Fruit fly (Drosophila melanogaster) whole organism, embryonic: ENCODE data around the gene Pstk.
A peak's percentile ranks its signal among the peaks of the same experiment; 100 is the strongest.

Source experiments
- B-H2 ChIP-seq: fragments of 200-800 bp; sonication (Bioruptor generic); optimal IDR thresholded peaks from 2 replicates; lab custom pipeline; 2018; ENCODE audit warnings: missing biosample characterization, mild to moderate bottlenecking, missing genetic modification characterization
- CG10209 ChIP-seq: fragments of 200-800 bp; sonication (Bioruptor generic); optimal IDR thresholded peaks from 3 replicates; lab custom pipeline; 2017; ENCODE audit warnings: missing biosample characterization, mild to moderate bottlenecking, missing genetic modification characterization, missing genetic modification reagents
- CG12769 ChIP-seq: fragments of 200-800 bp; sonication (Bioruptor generic); optimal IDR thresholded peaks from 2 replicates; lab custom pipeline; 2019; ENCODE audit warnings: missing biosample characterization, mild to moderate bottlenecking, missing genetic modification characterization, moderate library complexity
- CG13123 ChIP-seq: fragments of 200-800 bp; sonication (Bioruptor generic); optimal IDR thresholded peaks from 2 replicates; lab custom pipeline; 2016; ENCODE audit warnings: missing biosample characterization, missing genetic modification characterization
- CG14710 ChIP-seq: fragments of 200-800 bp; sonication (Bioruptor generic); optimal IDR thresholded peaks from 3 replicates; lab custom pipeline; 2019; ENCODE audit warnings: missing biosample characterization, mild to moderate bottlenecking, missing genetic modification characterization, moderate library complexity
- CG15073 ChIP-seq: fragments of 200-800 bp; sonication (Bioruptor generic); optimal IDR thresholded peaks from 2 replicates; lab custom pipeline; 2016; ENCODE audit warnings: missing biosample characterization, missing genetic modification characterization
- CG1603 ChIP-seq: fragments of 200-800 bp; sonication (Bioruptor generic); optimal IDR thresholded peaks from 2 replicates; lab custom pipeline; 2019; ENCODE audit warnings: missing biosample characterization, mild to moderate bottlenecking, missing genetic modification characterization, moderate library complexity
- CG16813 ChIP-seq: fragments of 200-800 bp; sonication (Bioruptor generic); IDR thresholded peaks from 3 replicates; pipeline ENCODE4 v1.3.6; 2022; ENCODE audit warnings: missing biosample characterization, missing genetic modification characterization; ENCODE audit not compliant: partially characterized antibody
- CG2712 ChIP-seq: fragments of 200-800 bp; optimal IDR thresholded peaks from 3 replicates; lab custom pipeline; 2019; ENCODE audit warnings: missing biosample characterization, mild to moderate bottlenecking, missing genetic modification characterization, moderate library complexity
- CG32767 ChIP-seq: fragments of 200-800 bp; sonication (Bioruptor generic); IDR thresholded peaks from 2 replicates; pipeline ENCODE4 v1.3.6; 2022; ENCODE audit warnings: missing biosample characterization, missing genetic modification characterization
- CG3281 ChIP-seq: fragments of 200-800 bp; sonication (Bioruptor generic); optimal IDR thresholded peaks from 3 replicates; lab custom pipeline; 2017; ENCODE audit warnings: missing biosample characterization, mild to moderate bottlenecking, missing genetic modification characterization
- CG34224 ChIP-seq: fragments of 200-800 bp; sonication (Bioruptor generic); IDR thresholded peaks from 3 replicates; pipeline ENCODE4 v1.3.6; 2022; ENCODE audit warnings: missing biosample characterization, missing genetic modification characterization; ENCODE audit not compliant: partially characterized antibody
- CG4404 ChIP-seq: fragments of 200-800 bp; sonication (Bioruptor generic); IDR thresholded peaks from 2 replicates; pipeline ENCODE4 v1.3.6; 2022; ENCODE audit warnings: missing biosample characterization, missing genetic modification characterization
- CG4617 ChIP-seq: fragments of 200-800 bp; sonication (Bioruptor generic); optimal IDR thresholded peaks from 3 replicates; lab custom pipeline; 2016; ENCODE audit warnings: missing biosample characterization, missing genetic modification characterization, borderline replicate concordance
- CG6765 ChIP-seq: fragments of 200-800 bp; sonication (Bioruptor generic); optimal IDR thresholded peaks from 3 replicates; lab custom pipeline; 2017; ENCODE audit warnings: missing biosample characterization, mild to moderate bottlenecking, missing genetic modification characterization
- CG7556 ChIP-seq: fragments of 200-800 bp; sonication (Bioruptor generic); optimal IDR thresholded peaks from 2 replicates; lab custom pipeline; 2017; ENCODE audit warnings: missing biosample characterization, mild to moderate bottlenecking, missing genetic modification characterization
- CG9932 ChIP-seq: fragments of 200-800 bp; sonication (Bioruptor generic); IDR thresholded peaks from 2 replicates; pipeline ENCODE4 v1.3.6; 2022; ENCODE audit warnings: missing biosample characterization, missing genetic modification characterization
- CoRest ChIP-seq: fragments of 200-800 bp; sonication (Bioruptor generic); optimal IDR thresholded peaks from 3 replicates; lab custom pipeline; 2018; ENCODE audit warnings: missing biosample characterization, mild to moderate bottlenecking, missing genetic modification characterization, moderate library complexity
- Doc3 ChIP-seq: fragments of 200-800 bp; sonication (Bioruptor generic); IDR thresholded peaks from 3 replicates; pipeline ENCODE4 v1.3.6; 2022; ENCODE audit warnings: missing biosample characterization, missing genetic modification characterization; ENCODE audit not compliant: partially characterized antibody
- Hr51 ChIP-seq, 2 experiments: fragments of 200-800 bp; sonication (Bioruptor generic); optimal IDR thresholded peaks; 2 replicates in 1 of 2; 3 replicates in 1 of 2; lab custom pipeline; 2016 to 2018; ENCODE audit warnings: missing biosample characterization in 2 of 2, missing genetic modification characterization in 2 of 2, mild to moderate bottlenecking in 1 of 2, moderate library complexity in 1 of 2
- MBD-R2 ChIP-seq: fragments of 200-800 bp; sonication (Bioruptor generic); IDR thresholded peaks from 2 replicates; pipeline ENCODE4 v1.3.6; 2022; ENCODE audit warnings: missing biosample characterization, missing genetic modification characterization
- Med ChIP-seq: fragments of 200-800 bp; sonication (Bioruptor generic); peaks from one replicate; lab custom pipeline; 2016; ENCODE audit warnings: missing biosample characterization, missing genetic modification characterization, mild to moderate bottlenecking, inconsistent platforms, moderate library complexity
- Opbp ChIP-seq: fragments of 200-800 bp; sonication (Bioruptor generic); IDR thresholded peaks from 3 replicates; pipeline ENCODE4 v1.3.6; 2022; ENCODE audit warnings: missing biosample characterization, missing genetic modification characterization; ENCODE audit not compliant: partially characterized antibody
- Scr ChIP-seq: fragments of 200-800 bp; sonication (Bioruptor generic); IDR thresholded peaks from 2 replicates; pipeline ENCODE4 v1.3.6; 2022; ENCODE audit warnings: missing biosample characterization, missing genetic modification characterization; ENCODE audit not compliant: partially characterized antibody
- Stat92E ChIP-seq, 3 experiments: fragments of >200 bp in 2 of 3; fragments of 200-800 bp in 1 of 3; sonication (Bioruptor generic) in 1 of 3; optimal IDR thresholded peaks; 2 replicates each; lab custom pipeline; 2017 to 2019; ENCODE audit warnings: missing biosample characterization in 3 of 3, missing genetic modification characterization in 3 of 3, mild to moderate bottlenecking in 1 of 3, moderate library complexity in 1 of 3
- YL-1 ChIP-seq: fragments of 200-800 bp; sonication (Bioruptor generic); optimal IDR thresholded peaks from 3 replicates; lab custom pipeline; 2017; ENCODE audit warnings: missing biosample characterization, mild to moderate bottlenecking, missing genetic modification characterization
- amos ChIP-seq: fragments of 200-800 bp; sonication (Bioruptor generic); IDR thresholded peaks from 2 replicates; pipeline ENCODE4 v1.3.6; 2022; ENCODE audit warnings: missing biosample characterization, missing genetic modification characterization; ENCODE audit not compliant: partially characterized antibody
- ato ChIP-seq: fragments of 200-800 bp; sonication (Bioruptor generic); IDR thresholded peaks from 2 replicates; pipeline ENCODE4 v1.3.6; 2022; ENCODE audit warnings: missing biosample characterization, missing genetic modification characterization; ENCODE audit not compliant: partially characterized antibody
- cas ChIP-seq: fragments of 200-800 bp; sonication (Bioruptor generic); IDR thresholded peaks from 2 replicates; pipeline ENCODE4 v1.3.6; 2022; ENCODE audit warnings: missing biosample characterization, missing genetic modification characterization
- chinmo ChIP-seq: fragments of 200-800 bp; sonication (Bioruptor generic); IDR thresholded peaks from 4 replicates; pipeline ENCODE4 v1.3.6; 2022; ENCODE audit warnings: missing biosample characterization, missing genetic modification characterization; ENCODE audit not compliant: partially characterized antibody
- croc ChIP-seq: fragments of 200-800 bp; sonication (Bioruptor generic); conservative IDR thresholded peaks from 3 replicates; pipeline ENCODE4 v1.3.6; 2022; ENCODE audit warnings: missing biosample characterization, missing genetic modification characterization
- dpn ChIP-seq, 2 experiments: fragments of 200-800 bp; sonication (Bioruptor generic); optimal IDR thresholded peaks; 3 replicates each; lab custom pipeline; 2016; ENCODE audit warnings: missing biosample characterization in 2 of 2, missing genetic modification characterization in 2 of 2
- grau ChIP-seq: fragments of 200-800 bp; optimal IDR thresholded peaks from 3 replicates; lab custom pipeline; 2019; ENCODE audit warnings: missing biosample characterization, mild to moderate bottlenecking, missing genetic modification characterization, moderate library complexity
- hb ChIP-seq: fragments of 200-800 bp; sonication (Bioruptor generic); IDR thresholded peaks from 3 replicates; pipeline ENCODE4 v1.3.6; 2022; ENCODE audit warnings: missing biosample characterization, missing genetic modification characterization; ENCODE audit not compliant: partially characterized antibody
- hbn ChIP-seq: fragments of 200-800 bp; sonication (Bioruptor generic); IDR thresholded peaks from 2 replicates; pipeline ENCODE4 v1.3.6; 2022; ENCODE audit warnings: missing biosample characterization, missing genetic modification characterization; ENCODE audit not compliant: partially characterized antibody
- jing ChIP-seq: fragments of 200-800 bp; sonication (Bioruptor generic); optimal IDR thresholded peaks from 2 replicates; lab custom pipeline; 2018; ENCODE audit warnings: missing biosample characterization, mild to moderate bottlenecking, missing genetic modification characterization
- p53 ChIP-seq: fragments of 200-800 bp; sonication (Bioruptor generic); optimal IDR thresholded peaks from 2 replicates; lab custom pipeline; 2016; ENCODE audit warnings: missing biosample characterization, missing genetic modification characterization
- sob ChIP-seq: fragments of 200-800 bp; sonication (Bioruptor generic); IDR thresholded peaks from 2 replicates; pipeline ENCODE4 v1.3.6; 2022; ENCODE audit warnings: missing biosample characterization, missing genetic modification characterization
- tna ChIP-seq: fragments of 200-800 bp; sonication (Bioruptor generic); IDR thresholded peaks from 2 replicates; pipeline ENCODE4 v1.3.6; 2022; ENCODE audit warnings: missing biosample characterization, missing genetic modification characterization; ENCODE audit not compliant: partially characterized antibody
- zfh1 ChIP-seq: fragments of 200-800 bp; sonication (Bioruptor generic); IDR thresholded peaks from 3 replicates; pipeline ENCODE4 v1.3.6; 2022; ENCODE audit warnings: missing biosample characterization, missing genetic modification characterization

The Pstk gene

DNA sequence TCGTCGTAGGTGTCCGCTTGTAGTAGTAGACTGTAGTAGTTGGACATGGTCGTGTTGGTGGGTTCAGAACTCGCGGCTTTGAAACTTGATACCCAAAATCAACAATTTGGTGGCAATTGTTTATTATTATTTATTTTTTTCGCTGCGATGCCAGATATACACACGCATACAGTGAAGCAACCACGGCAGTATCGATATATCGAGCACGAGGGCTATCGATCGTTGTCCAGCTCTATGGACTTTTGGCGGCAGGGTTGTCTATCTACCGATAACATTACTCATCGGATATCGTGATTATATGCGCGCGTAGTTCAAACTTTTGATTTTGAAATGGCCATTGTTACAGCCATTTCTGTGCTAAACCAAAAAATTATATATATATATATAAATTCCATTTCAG lies 16.7 kb downstream of the Pstk start, which contains the start of gene CG14220 (continued):
- TF ChIP-seq jing (GFP tag; lab: Kevin White, UChicago) = no peak
- peak in 1 of 3 experiments; percentile 46 for TF ChIP-seq Stat92E (GFP tag; optimal IDR thresholded peaks at IDR 0.05; lab: Kevin White, UChicago)
- TF ChIP-seq hb = peak; percentile 91
- TF ChIP-seq CG10209 = no peak
- TF ChIP-seq CG9932 (GFP tag; lab: Robert Waterston, UW) = peak; percentile 47; the same call in 1 of the 2 replicates
- TF ChIP-seq ato (GFP tag; lab: Robert Waterston, UW) = peak; percentile 94
- TF ChIP-seq Doc3 (GFP tag; lab: Robert Waterston, UW) = peak; percentile 85; the same call in 2 of the 3 replicates
- peak; percentile 93 for TF ChIP-seq chinmo
- no peak for TF ChIP-seq CG4404 (GFP tag; lab: Robert Waterston, UW)
- peak; percentile 93 for TF ChIP-seq CG16813
- TF ChIP-seq B-H2 (GFP tag; lab: Kevin White, UChicago) = peak; percentile 37
- TF ChIP-seq Scr (GFP tag; lab: Robert Waterston, UW) = peak; percentile 89
- peak; percentile 72 for TF ChIP-seq MBD-R2
- TF ChIP-seq sob (GFP tag; lab: Robert Waterston, UW) = 0 out of 2 replicates have a peak, but pooled peaks have one; percentile 5
- no peak for TF ChIP-seq CG6765 (GFP tag; lab: Kevin White, UChicago)
- peak; percentile 94 for TF ChIP-seq tna
- TF ChIP-seq CoRest (tag; lab: Kevin White, UChicago) = peak; percentile 17
- peak; percentile 87 for TF ChIP-seq Med (GFP tag; lab: Kevin White, UChicago)
- peak in 1 of 2 experiments; percentile 10 for TF ChIP-seq dpn (GFP tag; optimal IDR thresholded peaks at IDR 0.05; lab: Kevin White, UChicago)
- TF ChIP-seq CG12769 (tag; lab: Kevin White, UChicago) = no peak
- no peak for TF ChIP-seq cas (GFP tag; lab: Robert Waterston, UW)
- TF ChIP-seq Opbp (GFP tag; lab: Robert Waterston, UW) = peak; percentile 94
- no peak for TF ChIP-seq Hr51 (GFP tag; optimal IDR thresholded peaks at IDR 0.05; lab: Kevin White, UChicago)
- TF ChIP-seq grau (tag; lab: Kevin White, UChicago) = peak; percentile 78
- peak; percentile 44 for TF ChIP-seq CG14710 (tag; lab: Kevin White, UChicago)
- no peak for TF ChIP-seq CG13123 (GFP tag; lab: Kevin White, UChicago)
- no peak for TF ChIP-seq CG15073 (GFP tag; lab: Kevin White, UChicago)
- TF ChIP-seq zfh1 (GFP tag; lab: Robert Waterston, UW) = 0 out of 3 replicates have a peak, but pooled peaks have one; percentile 16
- peak; percentile 63 for TF ChIP-seq YL-1
- TF ChIP-seq CG2712 = peak; percentile 41
- peak; percentile 95 for TF ChIP-seq amos (GFP tag; lab: Robert Waterston, UW)
- TF ChIP-seq CG3281 (GFP tag; lab: Kevin White, UChicago) = peak; percentile 20
- TF ChIP-seq hbn (GFP tag; lab: Robert Waterston, UW) = peak; percentile 90
- no peak for TF ChIP-seq p53 (GFP tag; lab: Kevin White, UChicago)
- TF ChIP-seq CG32767 = peak; percentile 45; the same call in 1 of the 2 replicates
- peak; percentile 97 for TF ChIP-seq CG34224 (GFP tag; lab: Robert Waterston, UW)
- peak; percentile 43 for TF ChIP-seq CG4617 (GFP tag; lab: Kevin White, UChicago)
- peak; percentile 69 for TF ChIP-seq CG1603 (tag; lab: Kevin White, UChicago)
- TF ChIP-seq croc (GFP tag; lab: Robert Waterston, UW) = no peak
- TF ChIP-seq CG7556 (GFP tag; lab: Kevin White, UChicago) = no peak
